Fruit fly (Drosophila melanogaster) whole organism, embryonic: ENCODE data around the gene AlaRS.

Experiments used
- Aef1 ChIP-seq: fragments of 200-800 bp; sonication (Bioruptor generic); IDR thresholded peaks from 3 replicates; pipeline ENCODE4 v1.3.6; 2022; ENCODE audit warnings: missing biosample characterization, missing genetic modification characterization
- Awh ChIP-seq: fragments of 200-800 bp; sonication (Bioruptor generic); IDR thresholded peaks from 2 replicates; pipeline ENCODE4, ENCODE4 v1.3.6; 2022; ENCODE audit warnings: missing biosample characterization, missing genetic modification characterization
- BEAF-32 ChIP-seq: fragments of 200-800 bp; sonication (Bioruptor generic); optimal IDR thresholded peaks from 3 replicates; lab custom pipeline; 2017; ENCODE audit warnings: missing biosample characterization, missing genetic modification characterization, mild to moderate bottlenecking, moderate library complexity, missing genetic modification reagents
- CG11247 ChIP-seq: fragments of 200-800 bp; sonication (Bioruptor generic); IDR thresholded peaks from 2 replicates; pipeline ENCODE4 v1.3.6; 2022; ENCODE audit warnings: missing biosample characterization, missing genetic modification characterization
- CG11456 ChIP-seq: fragments of 200-800 bp; sonication (Bioruptor generic); IDR thresholded peaks from 3 replicates; pipeline ENCODE4 v1.3.6; 2022; ENCODE audit warnings: missing biosample characterization, missing genetic modification characterization
- CG11504 ChIP-seq: fragments of 200-800 bp; sonication (Bioruptor generic); optimal IDR thresholded peaks from 3 replicates; lab custom pipeline; 2019; ENCODE audit warnings: missing biosample characterization, mild to moderate bottlenecking, missing genetic modification characterization, moderate library complexity
- CG12155 ChIP-seq: fragments of 200-800 bp; sonication (Bioruptor generic); optimal IDR thresholded peaks from 3 replicates; lab custom pipeline; 2016; ENCODE audit warnings: missing biosample characterization, missing genetic modification characterization
- CG12769 ChIP-seq: fragments of 200-800 bp; sonication (Bioruptor generic); optimal IDR thresholded peaks from 2 replicates; lab custom pipeline; 2019; ENCODE audit warnings: missing biosample characterization, mild to moderate bottlenecking, missing genetic modification characterization, moderate library complexity
- CG12942 ChIP-seq: fragments of 200-800 bp; sonication (Bioruptor generic); optimal IDR thresholded peaks from 3 replicates; lab custom pipeline; 2016; ENCODE audit warnings: missing biosample characterization, missing genetic modification characterization
- CG13123 ChIP-seq: fragments of 200-800 bp; sonication (Bioruptor generic); optimal IDR thresholded peaks from 2 replicates; lab custom pipeline; 2016; ENCODE audit warnings: missing biosample characterization, missing genetic modification characterization
- CG14050 ChIP-seq: fragments of 200-800 bp; sonication (Bioruptor generic); IDR thresholded peaks from 3 replicates; pipeline ENCODE4 v1.3.6; 2022; ENCODE audit warnings: missing biosample characterization, missing genetic modification characterization
- CG1603 ChIP-seq: fragments of 200-800 bp; sonication (Bioruptor generic); optimal IDR thresholded peaks from 2 replicates; lab custom pipeline; 2019; ENCODE audit warnings: missing biosample characterization, mild to moderate bottlenecking, missing genetic modification characterization, moderate library complexity
- CG2678 ChIP-seq: fragments of 200-800 bp; sonication (Bioruptor generic); optimal IDR thresholded peaks from 3 replicates; lab custom pipeline; 2019; ENCODE audit warnings: missing biosample characterization, mild to moderate bottlenecking, missing genetic modification characterization, moderate library complexity
- CG42726 ChIP-seq: fragments of 200-800 bp; sonication (Bioruptor generic); IDR thresholded peaks from 2 replicates; pipeline ENCODE4 v1.3.6; 2022; ENCODE audit warnings: missing biosample characterization, missing genetic modification characterization; ENCODE audit not compliant: partially characterized antibody
- CG4404 ChIP-seq: fragments of 200-800 bp; sonication (Bioruptor generic); IDR thresholded peaks from 2 replicates; pipeline ENCODE4 v1.3.6; 2022; ENCODE audit warnings: missing biosample characterization, missing genetic modification characterization
- CG6175 ChIP-seq: fragments of 200-800 bp; sonication (Bioruptor generic); IDR thresholded peaks from 3 replicates; pipeline ENCODE4 v1.3.6; 2022; ENCODE audit warnings: missing biosample characterization, missing genetic modification characterization
- CG7786 ChIP-seq: fragments of 200-800 bp; sonication (Bioruptor generic); optimal IDR thresholded peaks from 2 replicates; lab custom pipeline; 2016; ENCODE audit warnings: missing biosample characterization, missing genetic modification characterization
- CG9727 ChIP-seq: fragments of 200-800 bp; sonication (Bioruptor generic); optimal IDR thresholded peaks from 3 replicates; lab custom pipeline; 2017; ENCODE audit warnings: missing biosample characterization, mild to moderate bottlenecking, missing genetic modification characterization
- CkIIα-i1 ChIP-seq: fragments of 200-800 bp; sonication (Bioruptor generic); IDR thresholded peaks from 2 replicates; pipeline ENCODE4 v1.3.6; 2022; ENCODE audit warnings: missing biosample characterization, missing genetic modification characterization
- Dip3 ChIP-seq: fragments of 200-800 bp; sonication (Bioruptor generic); optimal IDR thresholded peaks from 3 replicates; lab custom pipeline; 2016; ENCODE audit warnings: missing biosample characterization, missing genetic modification characterization
- Dll ChIP-seq: fragments of 200-800 bp; sonication (Bioruptor generic); IDR thresholded peaks from 4 replicates; pipeline ENCODE4 v1.3.6; 2022; ENCODE audit warnings: missing biosample characterization, missing genetic modification characterization; ENCODE audit not compliant: partially characterized antibody
- Ets97D ChIP-seq: fragments of 200-800 bp; sonication (Bioruptor generic); optimal IDR thresholded peaks from 3 replicates; lab custom pipeline; 2016; ENCODE audit warnings: missing biosample characterization, missing genetic modification characterization
- Fer1 ChIP-seq: fragments of 200-800 bp; sonication (Bioruptor generic); optimal IDR thresholded peaks from 2 replicates; lab custom pipeline; 2017; ENCODE audit warnings: missing biosample characterization, mild to moderate bottlenecking, missing genetic modification characterization
- HLH4C ChIP-seq: fragments of 200-800 bp; sonication (Bioruptor generic); IDR thresholded peaks from 3 replicates; pipeline ENCODE4 v1.3.6; 2022; ENCODE audit warnings: missing biosample characterization, missing genetic modification characterization; ENCODE audit not compliant: partially characterized antibody
- HLHmδ ChIP-seq: fragments of 200-800 bp; sonication (Bioruptor generic); optimal IDR thresholded peaks from 2 replicates; lab custom pipeline; 2018; ENCODE audit warnings: missing biosample characterization, mild to moderate bottlenecking, missing genetic modification characterization, moderate library complexity
- Hand ChIP-seq: fragments of 200-800 bp; sonication (Bioruptor generic); optimal IDR thresholded peaks from 2 replicates; lab custom pipeline; 2017; ENCODE audit warnings: mild to moderate bottlenecking, missing biosample characterization, missing genetic modification reagents, missing genetic modification characterization
- HmgZ ChIP-seq: fragments of 200-800 bp; sonication (Bioruptor generic); optimal IDR thresholded peaks from 2 replicates; lab custom pipeline; 2018; ENCODE audit warnings: missing biosample characterization, mild to moderate bottlenecking, missing genetic modification characterization
- Hr78 ChIP-seq, 2 experiments: fragments of 200-800 bp in 1 of 2; fragments of >200 bp in 1 of 2; sonication (Bioruptor generic) in 1 of 2; optimal IDR thresholded peaks; 2 replicates each; lab custom pipeline; 2017 to 2019; ENCODE audit warnings: missing biosample characterization in 2 of 2, missing genetic modification characterization in 2 of 2, mild to moderate bottlenecking in 1 of 2, moderate library complexity in 1 of 2
- Jarid2 ChIP-seq: fragments of 200-800 bp; sonication (Bioruptor generic); optimal IDR thresholded peaks from 3 replicates; lab custom pipeline; 2017; ENCODE audit warnings: mild to moderate bottlenecking, missing biosample characterization, missing genetic modification reagents, missing genetic modification characterization
- Max ChIP-seq: fragments of 200-800 bp; sonication (Bioruptor generic); optimal IDR thresholded peaks from 2 replicates; lab custom pipeline; 2016; ENCODE audit warnings: missing biosample characterization, mild to moderate bottlenecking, missing genetic modification characterization
- Neu2 ChIP-seq: fragments of 200-800 bp; sonication (Bioruptor generic); optimal IDR thresholded peaks from 3 replicates; lab custom pipeline; 2016; ENCODE audit warnings: missing biosample characterization, missing genetic modification characterization, borderline replicate concordance
- Nf-YA ChIP-seq: fragments of 200-800 bp; sonication (Bioruptor generic); IDR thresholded peaks from 2 replicates; pipeline ENCODE4 v1.3.6; 2022; ENCODE audit warnings: missing biosample characterization, missing genetic modification characterization
- Nf-YB ChIP-seq: fragments of 200-800 bp; sonication (Bioruptor generic); optimal IDR thresholded peaks from 3 replicates; lab custom pipeline; 2019; ENCODE audit warnings: missing biosample characterization, mild to moderate bottlenecking, missing genetic modification characterization, moderate library complexity
- TFAM ChIP-seq: fragments of 200-800 bp; sonication (Bioruptor generic); optimal IDR thresholded peaks from 2 replicates; lab custom pipeline; 2017; ENCODE audit warnings: missing biosample characterization, missing genetic modification characterization, inconsistent platforms
- ash1 ChIP-seq: fragments of 200-800 bp; sonication (Bioruptor generic); optimal IDR thresholded peaks from 2 replicates; lab custom pipeline; 2018; ENCODE audit warnings: missing biosample characterization, mild to moderate bottlenecking, missing genetic modification characterization
- bbx ChIP-seq: fragments of 200-800 bp; sonication (Bioruptor generic); IDR thresholded peaks from 2 replicates; pipeline ENCODE4 v1.3.6; 2022; ENCODE audit warnings: missing biosample characterization, missing genetic modification characterization; ENCODE audit not compliant: partially characterized antibody
- bcd ChIP-seq: fragments of 200-800 bp; sonication (Bioruptor generic); optimal IDR thresholded peaks from 2 replicates; lab custom pipeline; 2017; ENCODE audit warnings: missing biosample characterization, mild to moderate bottlenecking, missing genetic modification characterization
- ewg ChIP-seq: fragments of 200-800 bp; sonication (Bioruptor generic); optimal IDR thresholded peaks from 3 replicates; lab custom pipeline; 2017; ENCODE audit warnings: mild to moderate bottlenecking, missing biosample characterization, missing genetic modification reagents, missing genetic modification characterization
- grau ChIP-seq: fragments of 200-800 bp; optimal IDR thresholded peaks from 3 replicates; lab custom pipeline; 2019; ENCODE audit warnings: missing biosample characterization, mild to moderate bottlenecking, missing genetic modification characterization, moderate library complexity
- lola ChIP-seq, 3 experiments: fragments of >200 bp in 2 of 3; fragments of 200-800 bp in 1 of 3; sonication (Bioruptor generic) in 1 of 3; optimal IDR thresholded peaks; 2 replicates each; lab custom pipeline; 2017 to 2019; ENCODE audit warnings: missing biosample characterization in 3 of 3, missing genetic modification characterization in 3 of 3, mild to moderate bottlenecking in 1 of 3, moderate library complexity in 1 of 3
- luna ChIP-seq: fragments of 200-800 bp; sonication (Bioruptor generic); optimal IDR thresholded peaks from 2 replicates; lab custom pipeline; 2016; ENCODE audit warnings: missing biosample characterization, missing genetic modification characterization
- odd ChIP-seq: fragments of 200-800 bp; sonication (Bioruptor generic); optimal IDR thresholded peaks from 2 replicates; lab custom pipeline; 2017; ENCODE audit warnings: missing biosample characterization, mild to moderate bottlenecking, missing genetic modification characterization
- sens ChIP-seq: fragments of 200-800 bp; sonication (Bioruptor generic); peaks from one replicate; lab custom pipeline; 2016; ENCODE audit warnings: missing biosample characterization, missing genetic modification characterization
- slbo ChIP-seq: fragments of 200-800 bp; sonication (Bioruptor generic); IDR thresholded peaks from 2 replicates; pipeline ENCODE4 v1.3.6; 2022; ENCODE audit warnings: missing biosample characterization, missing genetic modification characterization
- sna ChIP-seq: fragments of 200-800 bp; sonication (Bioruptor generic); IDR thresholded peaks from 2 replicates; pipeline ENCODE4 v1.3.6; 2022; ENCODE audit warnings: missing biosample characterization, missing genetic modification characterization; ENCODE audit not compliant: partially characterized antibody
- sr ChIP-seq: fragments of 200-800 bp; sonication (Bioruptor generic); IDR thresholded peaks from 3 replicates; pipeline ENCODE4 v1.3.6; 2022; ENCODE audit warnings: missing biosample characterization, missing genetic modification characterization
- toy ChIP-seq: fragments of 200-800 bp; sonication (Bioruptor generic); IDR thresholded peaks from 2 replicates; pipeline ENCODE4 v1.3.6; 2022; ENCODE audit warnings: missing biosample characterization, missing genetic modification characterization
- twi ChIP-seq: fragments of 200-800 bp; optimal IDR thresholded peaks from 2 replicates; lab custom pipeline; 2019; ENCODE audit warnings: missing biosample characterization, mild to moderate bottlenecking, missing genetic modification characterization, moderate library complexity
- unpg ChIP-seq: fragments of 200-800 bp; sonication (Bioruptor generic); optimal IDR thresholded peaks from 3 replicates; lab custom pipeline; 2018; ENCODE audit warnings: missing biosample characterization, mild to moderate bottlenecking, missing genetic modification characterization, moderate library complexity
- vnd ChIP-seq: fragments of 200-800 bp; sonication (Bioruptor generic); IDR thresholded peaks from 3 replicates; pipeline ENCODE4 v1.3.6; 2022; ENCODE audit warnings: missing biosample characterization, missing genetic modification characterization; ENCODE audit not compliant: partially characterized antibody

The AlaRS gene

DNA sequence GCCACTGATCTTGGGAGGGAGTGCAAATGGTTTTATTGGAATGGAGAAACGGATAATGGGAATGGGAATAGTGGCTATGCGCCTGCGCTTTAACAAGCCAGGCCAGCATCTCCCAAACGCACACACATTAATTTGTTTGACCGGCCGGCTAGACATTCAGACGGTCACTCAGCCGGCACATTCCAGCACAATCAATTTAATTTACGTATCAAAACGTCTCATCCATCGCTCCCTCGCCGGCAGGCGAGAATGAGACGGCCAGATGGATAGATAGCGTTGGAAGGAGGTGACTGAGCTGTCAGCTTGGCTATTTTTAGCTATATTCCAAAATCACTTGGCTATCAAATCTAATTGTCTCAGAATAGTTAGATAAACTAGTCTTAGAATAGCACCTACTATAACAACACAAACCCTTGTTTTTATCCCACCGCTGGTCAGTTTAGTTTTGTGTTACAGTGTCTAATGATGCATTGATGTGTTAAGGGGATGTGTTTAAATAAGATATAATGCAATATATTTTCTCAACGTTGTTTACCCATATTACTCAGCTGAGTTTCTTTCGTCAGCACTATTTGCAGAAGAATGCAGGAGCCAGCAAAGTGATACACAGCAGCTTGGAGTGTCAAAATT, 42.0 kb upstream of the AlaRS start (continued):
- no peak for TF ChIP-seq CG4404 (GFP tag; lab: Robert Waterston, UW)
- TF ChIP-seq bcd (GFP tag; lab: Kevin White, UChicago): no peak
- no peak for TF ChIP-seq CG12769
- TF ChIP-seq Fer1 (GFP tag; lab: Kevin White, UChicago): no peak
- no peak for TF ChIP-seq luna (GFP tag; lab: Kevin White, UChicago)
- peak; percentile 15 for TF ChIP-seq CG9727
- no peak for TF ChIP-seq CG6175 (GFP tag; lab: Robert Waterston, UW)
- TF ChIP-seq CG13123: no peak
- no peak for TF ChIP-seq Neu2 (GFP tag; lab: Kevin White, UChicago)
- TF ChIP-seq bbx: no peak
- no peak for TF ChIP-seq ewg (GFP tag; lab: Kevin White, UChicago)
- no peak for TF ChIP-seq CG14050 (GFP tag; lab: Robert Waterston, UW)
- TF ChIP-seq sna (GFP tag; lab: Robert Waterston, UW): no peak
- TF ChIP-seq Max (GFP tag; lab: Kevin White, UChicago): no peak
- peak; percentile 34 for TF ChIP-seq CG1603 (tag; lab: Kevin White, UChicago)
- no peak for TF ChIP-seq vnd
- TF ChIP-seq BEAF-32 (GFP tag; lab: Kevin White, UChicago): no peak
- TF ChIP-seq CG7786 (GFP tag; lab: Kevin White, UChicago): no peak
- TF ChIP-seq Dll (GFP tag; lab: Robert Waterston, UW): no peak
- TF ChIP-seq twi: no peak
- TF ChIP-seq CkIIα-i1 (GFP tag; lab: Robert Waterston, UW): no peak
- no peak for TF ChIP-seq Dip3 (GFP tag; lab: Kevin White, UChicago)
- no peak for TF ChIP-seq CG12155 (GFP tag; lab: Kevin White, UChicago)
- TF ChIP-seq toy (GFP tag; lab: Robert Waterston, UW): no peak
- TF ChIP-seq Aef1 (GFP tag; lab: Robert Waterston, UW): no peak
- TF ChIP-seq Nf-YB (GFP tag; lab: Kevin White, UChicago): no peak
- no peak for TF ChIP-seq HLHmδ (GFP tag; lab: Kevin White, UChicago)
- no peak for TF ChIP-seq Hr78 (GFP tag; optimal IDR thresholded peaks at IDR 0.05; lab: Kevin White, UChicago)
- TF ChIP-seq CG42726: no peak
- no peak for TF ChIP-seq TFAM (GFP tag; lab: Kevin White, UChicago)
- TF ChIP-seq CG12942 (GFP tag; lab: Kevin White, UChicago): no peak
- no peak for TF ChIP-seq HmgZ (tag; lab: Kevin White, UChicago)
- no peak for TF ChIP-seq Hand (GFP tag; lab: Kevin White, UChicago)
- TF ChIP-seq Awh (GFP tag; lab: Robert Waterston, UW): no peak
- TF ChIP-seq CG2678: peak; percentile 36
- no peak for TF ChIP-seq sr (GFP tag; lab: Robert Waterston, UW)
- no peak for TF ChIP-seq grau (tag; lab: Kevin White, UChicago)
- TF ChIP-seq Nf-YA (GFP tag; lab: Robert Waterston, UW): no peak
- TF ChIP-seq HLH4C: no peak
- peak; percentile 21 for TF ChIP-seq CG11504 (tag; lab: Kevin White, UChicago)
- TF ChIP-seq ash1 (GFP tag; lab: Kevin White, UChicago): no peak
- TF ChIP-seq Jarid2 (GFP tag; lab: Kevin White, UChicago): no peak
- TF ChIP-seq CG11456 (GFP tag; lab: Robert Waterston, UW): no peak
- TF ChIP-seq unpg (GFP tag; lab: Kevin White, UChicago): peak; percentile 8
- TF ChIP-seq CG11247 (GFP tag; lab: Robert Waterston, UW): no peak
- TF ChIP-seq sens (GFP tag; lab: Kevin White, UChicago): peak; percentile 84
- no peak for TF ChIP-seq slbo
- peak in 1 of 3 experiments; percentile 38 for TF ChIP-seq lola (GFP tag; optimal IDR thresholded peaks at IDR 0.05; lab: Kevin White, UChicago)
- TF ChIP-seq Ets97D (GFP tag; lab: Kevin White, UChicago): no peak
- TF ChIP-seq odd (GFP tag; lab: Kevin White, UChicago): no peak
